Fruit fly (Drosophila melanogaster) whole organism, embryonic: Measurements from ENCODE around the gene Edg91.

ENCODE experiments used
- Asciz ChIP-seq: fragments of 200-800 bp; sonication (Bioruptor generic); optimal IDR thresholded peaks from 2 replicates; lab custom pipeline; 2017; ENCODE audit warnings: missing biosample characterization, mild to moderate bottlenecking, missing genetic modification characterization, missing genetic modification reagents
- CG11247 ChIP-seq: fragments of 200-800 bp; sonication (Bioruptor generic); IDR thresholded peaks from 2 replicates; pipeline ENCODE4 v1.3.6; 2022; ENCODE audit warnings: missing biosample characterization, missing genetic modification characterization
- CG11723 ChIP-seq: fragments of 200-800 bp; sonication (Bioruptor generic); optimal IDR thresholded peaks from 2 replicates; lab custom pipeline; 2017; ENCODE audit warnings: missing biosample characterization, mild to moderate bottlenecking, missing genetic modification characterization
- CG12155 ChIP-seq: fragments of 200-800 bp; sonication (Bioruptor generic); optimal IDR thresholded peaks from 3 replicates; lab custom pipeline; 2016; ENCODE audit warnings: missing biosample characterization, missing genetic modification characterization
- CG12744 ChIP-seq: fragments of 200-800 bp; sonication (Bioruptor generic); optimal IDR thresholded peaks from 2 replicates; lab custom pipeline; 2016; ENCODE audit warnings: missing biosample characterization, missing genetic modification characterization
- CG13894 ChIP-seq: fragments of 200-800 bp; sonication (Bioruptor generic); optimal IDR thresholded peaks from 3 replicates; lab custom pipeline; 2018; ENCODE audit warnings: missing biosample characterization, mild to moderate bottlenecking, missing genetic modification characterization, moderate library complexity
- CG14710 ChIP-seq: fragments of 200-800 bp; sonication (Bioruptor generic); optimal IDR thresholded peaks from 3 replicates; lab custom pipeline; 2019; ENCODE audit warnings: missing biosample characterization, mild to moderate bottlenecking, missing genetic modification characterization, moderate library complexity
- CG15073 ChIP-seq: fragments of 200-800 bp; sonication (Bioruptor generic); optimal IDR thresholded peaks from 2 replicates; lab custom pipeline; 2016; ENCODE audit warnings: missing biosample characterization, missing genetic modification characterization
- CG16815 ChIP-seq: fragments of 200-800 bp; sonication (Bioruptor generic); optimal IDR thresholded peaks from 3 replicates; lab custom pipeline; 2017; ENCODE audit warnings: missing biosample characterization, mild to moderate bottlenecking, missing genetic modification characterization
- CG16863 ChIP-seq: fragments of 200-800 bp; sonication (Bioruptor generic); optimal IDR thresholded peaks from 3 replicates; lab custom pipeline; 2016; ENCODE audit warnings: missing biosample characterization, missing genetic modification characterization
- CG30020 ChIP-seq: fragments of 200-800 bp; optimal IDR thresholded peaks from 2 replicates; lab custom pipeline; 2019; ENCODE audit warnings: missing biosample characterization, mild to moderate bottlenecking, missing genetic modification characterization, moderate library complexity
- CG32532 ChIP-seq: fragments of 200-800 bp; sonication (Bioruptor generic); IDR thresholded peaks from 2 replicates; pipeline ENCODE4 v1.3.6; 2022; ENCODE audit warnings: missing biosample characterization, missing genetic modification characterization
- CG4730 ChIP-seq: fragments of 200-800 bp; sonication (Bioruptor generic); IDR thresholded peaks from 2 replicates; pipeline ENCODE4 v1.3.6; 2022; ENCODE audit warnings: missing biosample characterization, missing genetic modification characterization
- CG5953 ChIP-seq: fragments of 200-800 bp; sonication (Bioruptor generic); IDR thresholded peaks from 2 replicates; pipeline ENCODE4 v1.3.6; 2022; ENCODE audit warnings: missing biosample characterization, missing genetic modification characterization
- CG6254 ChIP-seq: fragments of 200-800 bp; sonication (Bioruptor generic); optimal IDR thresholded peaks from 3 replicates; lab custom pipeline; 2017; ENCODE audit warnings: mild to moderate bottlenecking, missing biosample characterization, missing genetic modification reagents, missing genetic modification characterization
- CG6765 ChIP-seq: fragments of 200-800 bp; sonication (Bioruptor generic); optimal IDR thresholded peaks from 3 replicates; lab custom pipeline; 2017; ENCODE audit warnings: missing biosample characterization, mild to moderate bottlenecking, missing genetic modification characterization
- CG7928 ChIP-seq: fragments of 200-800 bp; sonication (Bioruptor generic); optimal IDR thresholded peaks from 2 replicates; lab custom pipeline; 2017; ENCODE audit warnings: missing biosample characterization, mild to moderate bottlenecking, missing genetic modification characterization
- CG8281 ChIP-seq: fragments of 200-800 bp; sonication (Bioruptor generic); optimal IDR thresholded peaks from 2 replicates; lab custom pipeline; 2018; ENCODE audit warnings: missing biosample characterization, mild to moderate bottlenecking, missing genetic modification characterization, moderate library complexity
- CG8924 ChIP-seq: fragments of 200-800 bp; optimal IDR thresholded peaks from 3 replicates; lab custom pipeline; 2019; ENCODE audit warnings: missing biosample characterization, mild to moderate bottlenecking, missing genetic modification characterization, moderate library complexity
- CG9727 ChIP-seq: fragments of 200-800 bp; sonication (Bioruptor generic); optimal IDR thresholded peaks from 3 replicates; lab custom pipeline; 2017; ENCODE audit warnings: missing biosample characterization, mild to moderate bottlenecking, missing genetic modification characterization
- CG9876 ChIP-seq: fragments of 200-800 bp; sonication (Bioruptor generic); optimal IDR thresholded peaks from 2 replicates; lab custom pipeline; 2016; ENCODE audit warnings: missing biosample characterization, missing genetic modification characterization
- CTCF ChIP-seq: fragments of 200-800 bp; sonication (Bioruptor generic); optimal IDR thresholded peaks from 2 replicates; lab custom pipeline; 2017; ENCODE audit warnings: missing biosample characterization, mild to moderate bottlenecking, missing genetic modification characterization, moderate library complexity
- CrebB ChIP-seq: fragments of 200-800 bp; sonication (Bioruptor generic); optimal IDR thresholded peaks from 3 replicates; lab custom pipeline; 2018; ENCODE audit warnings: missing biosample characterization, mild to moderate bottlenecking, missing genetic modification characterization
- D ChIP-seq, 2 experiments: fragments of 200-800 bp in 1 of 2; fragments of >200 bp in 1 of 2; sonication (Bioruptor generic) in 1 of 2; optimal IDR thresholded peaks; 2 replicates in 1 of 2; 3 replicates in 1 of 2; lab custom pipeline; 2017; ENCODE audit warnings: mild to moderate bottlenecking in 1 of 2, missing biosample characterization in 1 of 2, missing genetic modification characterization in 1 of 2, missing genetic modification reagents in 1 of 2
- Dip2 ChIP-seq: fragments of 200-800 bp; sonication (Bioruptor generic); IDR thresholded peaks from 2 replicates; pipeline ENCODE4 v1.3.6; 2022; ENCODE audit warnings: missing biosample characterization, missing genetic modification characterization
- HLH3B ChIP-seq: fragments of 200-800 bp; sonication (Bioruptor generic); IDR thresholded peaks from 2 replicates; pipeline ENCODE4 v1.3.6; 2022; ENCODE audit warnings: missing biosample characterization, missing genetic modification characterization
- HmgZ ChIP-seq: fragments of 200-800 bp; sonication (Bioruptor generic); optimal IDR thresholded peaks from 2 replicates; lab custom pipeline; 2018; ENCODE audit warnings: missing biosample characterization, mild to moderate bottlenecking, missing genetic modification characterization
- Mrtf ChIP-seq: fragments of 200-800 bp; sonication (Bioruptor generic); IDR thresholded peaks from 3 replicates; pipeline ENCODE4 v1.3.6; 2022; ENCODE audit warnings: missing biosample characterization, missing genetic modification characterization
- NK7.1 ChIP-seq: fragments of 200-800 bp; sonication (Bioruptor generic); optimal IDR thresholded peaks from 3 replicates; lab custom pipeline; 2016; ENCODE audit warnings: missing biosample characterization, missing genetic modification characterization
- NfI ChIP-seq: fragments of 200-800 bp; sonication (Bioruptor generic); optimal IDR thresholded peaks from 3 replicates; lab custom pipeline; 2018; ENCODE audit warnings: missing biosample characterization, mild to moderate bottlenecking, missing genetic modification characterization, moderate library complexity
- Six4 ChIP-seq: fragments of 200-800 bp; sonication (Bioruptor generic); optimal IDR thresholded peaks from 2 replicates; lab custom pipeline; 2016; ENCODE audit warnings: missing biosample characterization, missing genetic modification characterization
- ab ChIP-seq: fragments of 200-800 bp; sonication (Bioruptor generic); optimal IDR thresholded peaks from 2 replicates; lab custom pipeline; 2016; ENCODE audit warnings: missing biosample characterization, missing genetic modification characterization
- al ChIP-seq: fragments of 200-800 bp; sonication (Bioruptor generic); IDR thresholded peaks from 2 replicates; pipeline ENCODE4 v1.3.6; 2022; ENCODE audit warnings: missing biosample characterization, missing genetic modification characterization
- bab2 ChIP-seq: fragments of 200-800 bp; sonication (Bioruptor generic); optimal IDR thresholded peaks from 2 replicates; lab custom pipeline; 2016; ENCODE audit warnings: missing biosample characterization, missing genetic modification characterization
- cwo ChIP-seq: fragments of 200-800 bp; sonication (Bioruptor generic); optimal IDR thresholded peaks from 3 replicates; lab custom pipeline; 2017; ENCODE audit warnings: missing biosample characterization, missing genetic modification characterization, mild to moderate bottlenecking, moderate library complexity, missing genetic modification reagents
- da ChIP-seq: fragments of 200-800 bp; sonication (Bioruptor generic); optimal IDR thresholded peaks from 2 replicates; lab custom pipeline; 2016; ENCODE audit warnings: missing biosample characterization, missing genetic modification characterization
- insv ChIP-seq, 2 experiments: fragments of 200-800 bp; sonication (Bioruptor generic); optimal IDR thresholded peaks; 3 replicates each; lab custom pipeline; 2016 to 2018; ENCODE audit warnings: missing biosample characterization in 2 of 2, missing genetic modification characterization in 2 of 2
- klu ChIP-seq: fragments of 200-800 bp; sonication (Bioruptor generic); IDR thresholded peaks from 2 replicates; pipeline ENCODE4 v1.3.6; 2022; ENCODE audit warnings: missing biosample characterization, missing genetic modification characterization
- lmd ChIP-seq: fragments of 200-800 bp; sonication (Bioruptor generic); IDR thresholded peaks from 2 replicates; pipeline ENCODE4 v1.3.6; 2022; ENCODE audit warnings: missing biosample characterization, missing genetic modification characterization
- nerfin-1 ChIP-seq: fragments of 200-800 bp; sonication (Bioruptor generic); optimal IDR thresholded peaks from 3 replicates; lab custom pipeline; 2019; ENCODE audit warnings: missing biosample characterization, mild to moderate bottlenecking, missing genetic modification characterization, moderate library complexity
- psq ChIP-seq: fragments of 200-800 bp; sonication (Bioruptor generic); optimal IDR thresholded peaks from 2 replicates; lab custom pipeline; 2017; ENCODE audit warnings: missing biosample characterization, missing genetic modification characterization
- ranshi ChIP-seq: fragments of 200-800 bp; sonication (Bioruptor generic); IDR thresholded peaks from 2 replicates; pipeline ENCODE4 v1.3.6; 2022; ENCODE audit warnings: missing biosample characterization, missing genetic modification characterization
- rib ChIP-seq: fragments of 200-800 bp; sonication (Bioruptor generic); IDR thresholded peaks from 2 replicates; pipeline ENCODE4 v1.3.6; 2022; ENCODE audit warnings: missing biosample characterization, missing genetic modification characterization
- sc ChIP-seq, 3 experiments: fragments of >200 bp in 2 of 3; fragments of 200-800 bp in 1 of 3; sonication (Bioruptor generic) in 1 of 3; optimal IDR thresholded peaks; 2 replicates in 2 of 3; 3 replicates in 1 of 3; lab custom pipeline; 2017; ENCODE audit warnings: mild to moderate bottlenecking in 1 of 3, missing biosample characterization in 1 of 3, missing genetic modification characterization in 1 of 3, missing genetic modification reagents in 1 of 3
- slou ChIP-seq: fragments of 200-800 bp; sonication (Bioruptor generic); optimal IDR thresholded peaks from 3 replicates; lab custom pipeline; 2016; ENCODE audit warnings: missing biosample characterization, missing genetic modification characterization
- tx ChIP-seq: fragments of 200-800 bp; sonication (Bioruptor generic); optimal IDR thresholded peaks from 2 replicates; lab custom pipeline; 2016; ENCODE audit warnings: missing biosample characterization, missing genetic modification characterization
- unc-4 ChIP-seq: fragments of 200-800 bp; sonication (Bioruptor generic); IDR thresholded peaks from 2 replicates; pipeline ENCODE4 v1.3.6; 2022; ENCODE audit warnings: missing biosample characterization, missing genetic modification characterization; ENCODE audit not compliant: partially characterized antibody
- vfl ChIP-seq: fragments of 200-800 bp; sonication (Bioruptor generic); optimal IDR thresholded peaks from 2 replicates; lab custom pipeline; 2016; ENCODE audit warnings: missing biosample characterization, missing genetic modification characterization
- wor ChIP-seq: fragments of 200-800 bp; sonication (Bioruptor generic); IDR thresholded peaks from 2 replicates; pipeline ENCODE4 v1.3.6; 2022; ENCODE audit warnings: missing biosample characterization, missing genetic modification characterization

The Edg91 gene

DNA sequence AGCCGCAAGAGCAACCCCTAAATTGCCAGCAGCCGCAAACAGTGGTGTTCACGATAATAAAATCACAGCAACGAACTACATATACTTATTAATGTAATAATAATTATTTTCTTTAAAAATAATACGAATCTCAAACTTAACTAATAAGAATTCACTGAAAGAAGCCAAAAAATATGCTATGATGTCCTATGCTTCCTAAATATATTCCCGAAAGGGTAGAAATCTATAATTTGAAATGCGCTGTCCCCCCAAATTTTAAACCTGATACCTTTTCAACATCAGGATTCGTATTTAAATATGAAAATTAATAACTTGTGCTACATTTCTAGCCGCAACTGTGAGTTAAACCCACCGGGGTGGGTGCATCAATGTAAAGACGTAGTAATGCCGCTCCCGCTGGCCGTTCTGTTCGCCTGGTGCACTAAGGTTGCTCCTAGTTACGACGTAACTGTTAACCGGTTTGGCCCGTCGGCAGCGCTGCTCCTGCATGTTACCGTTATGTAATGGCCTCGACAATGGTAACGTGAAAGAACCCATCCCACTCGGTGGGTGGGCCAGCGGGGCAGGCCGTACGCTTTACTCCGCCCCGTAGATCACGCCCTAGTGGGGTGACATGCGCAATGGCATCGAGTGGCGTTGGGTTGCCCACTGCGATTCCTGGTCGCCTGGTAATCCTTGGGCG lies 7.0 kb downstream of the Edg91 start (continued):
- TF ChIP-seq CG4730 (GFP tag; lab: Robert Waterston, UW) (0 out of 2 replicates have a peak, but pooled peaks have one; percentile 34), CG6254 (GFP tag; lab: Kevin White, UChicago) (peak; percentile 81), HLH3B (GFP tag; lab: Robert Waterston, UW) (peak; percentile 58; the same call in 1 of the 2 replicates), CG30020 (tag; lab: Kevin White, UChicago) (peak; percentile 61), CG15073 (GFP tag; lab: Kevin White, UChicago) (peak; percentile 45), NK7.1 (GFP tag; lab: Kevin White, UChicago) (no peak), CG11723 (GFP tag; lab: Kevin White, UChicago) (peak; percentile 70), ab (GFP tag; lab: Kevin White, UChicago) (peak; percentile 44), CrebB (tag; lab: Kevin White, UChicago) (no peak), CG32532 (GFP tag; lab: Robert Waterston, UW) (peak; percentile 40; the same call in 1 of the 2 replicates), HmgZ (tag; lab: Kevin White, UChicago) (no peak), ranshi (GFP tag; lab: Robert Waterston, UW) (peak; percentile 69), CG7928 (peak; percentile 7), CG16815 (peak; percentile 85), CG9727 (GFP tag; lab: Kevin White, UChicago) (peak; percentile 96), CG12155 (GFP tag; lab: Kevin White, UChicago) (peak; percentile 43), psq (peak; percentile 18), D (optimal IDR thresholded peaks at IDR 0.05; lab: Kevin White, UChicago) (peak; percentile 5), D (GFP tag; optimal IDR thresholded peaks at IDR 0.05; lab: Kevin White, UChicago) (peak; percentile 84), sc (optimal IDR thresholded peaks at IDR 0.05; lab: Kevin White, UChicago) (no peak), sc (GFP tag; optimal IDR thresholded peaks at IDR 0.05; lab: Kevin White, UChicago) (peak; percentile 77), slou (GFP tag; lab: Kevin White, UChicago) (peak; percentile 11), rib (GFP tag; lab: Robert Waterston, UW) (no peak), CG5953 (GFP tag; lab: Robert Waterston, UW) (no peak), nerfin-1 (peak; percentile 47), bab2 (GFP tag; lab: Kevin White, UChicago) (peak; percentile 20), CG13894 (peak; percentile 12), CG16863 (peak; percentile 35), Mrtf (no peak; the same call in 2 of the 3 replicates), CTCF (GFP tag; lab: Kevin White, UChicago) (no peak), klu (GFP tag; lab: Robert Waterston, UW) (peak; percentile 48; the same call in 1 of the 2 replicates), vfl (GFP tag; lab: Kevin White, UChicago) (no peak), insv (GFP tag; optimal IDR thresholded peaks at IDR 0.05; lab: Kevin White, UChicago) (peak in 1 of 2 experiments; percentile 13), CG9876 (no peak), tx (GFP tag; lab: Kevin White, UChicago) (no peak), al (GFP tag; lab: Robert Waterston, UW) (0 out of 2 replicates have a peak, but pooled peaks have one; percentile 39), da (GFP tag; lab: Kevin White, UChicago) (no peak), unc-4 (no peak), CG11247 (GFP tag; lab: Robert Waterston, UW) (no peak), Asciz (peak; percentile 80), CG8281 (peak; percentile 69), CG6765 (GFP tag; lab: Kevin White, UChicago) (peak; percentile 79), CG14710 (tag; lab: Kevin White, UChicago) (peak; percentile 90), Dip2 (GFP tag; lab: Robert Waterston, UW) (no peak), wor (GFP tag; lab: Robert Waterston, UW) (peak; percentile 61), CG8924 (peak; percentile 94), lmd (peak; percentile 83), CG12744 (GFP tag; lab: Kevin White, UChicago) (no peak), NfI (GFP tag; lab: Kevin White, UChicago) (peak; percentile 82), Six4 (peak; percentile 58), cwo (GFP tag; lab: Kevin White, UChicago) (peak; percentile 79)
